Fruit fly (Drosophila melanogaster): ENCODE results near the gene PMP34.

The PMP34 gene

DNA sequence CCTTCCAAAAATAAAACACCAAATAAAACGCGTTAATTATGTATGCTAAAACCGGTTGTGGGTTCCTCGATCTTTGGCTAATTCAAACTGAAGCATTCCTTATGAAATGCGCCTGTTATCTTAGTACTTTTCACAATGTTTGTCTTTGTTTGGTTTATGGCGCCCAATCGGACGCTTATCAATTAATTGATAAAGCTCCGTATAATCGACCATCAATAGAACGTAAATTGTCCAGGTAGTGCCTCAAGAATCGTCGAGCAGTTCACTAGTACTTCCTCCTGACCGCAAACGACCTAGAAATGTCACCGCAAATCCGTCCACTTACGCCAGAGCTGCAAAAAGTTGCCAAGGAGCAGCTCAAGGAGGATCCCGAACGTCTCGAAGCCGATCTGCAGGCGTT, 46.6 kb downstream of the PMP34 start, which contains the start of gene CG33514:
CG33514 (plus strand) TSS at position 238 of the 400 bp plus-strand sequence.
- peak; percentile 51 for TF ChIP-seq CrebA (GFP tag; optimal IDR thresholded peaks at IDR 0.05; ENCODE audit: borderline replicate concordance)
- no peak for TF ChIP-seq Hr78 (GFP tag; optimal IDR thresholded peaks at IDR 0.05)

DNA sequence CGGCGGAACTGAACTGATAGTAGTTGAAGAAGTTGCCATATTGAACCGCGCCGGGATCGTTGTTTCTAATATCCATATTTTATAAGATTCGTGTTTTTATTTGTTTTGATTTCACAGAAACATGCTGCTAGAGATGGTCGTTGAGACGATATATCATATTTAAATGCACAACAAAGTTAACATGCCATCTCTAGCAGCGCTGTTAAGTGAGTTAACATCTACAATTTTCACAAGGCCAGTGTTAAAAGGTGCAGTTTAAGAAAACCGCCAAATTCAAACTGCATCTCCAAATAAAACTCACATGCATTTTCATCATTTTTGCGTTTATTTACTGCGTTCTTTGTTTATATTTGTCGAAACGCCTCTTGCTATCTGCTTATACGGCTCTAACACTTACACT, 48.8 kb downstream of the PMP34 start, which contains the start of gene CG11342:
CG11342 (minus strand) TSS at position 120 of the 400 bp plus-strand sequence.
- TF ChIP-seq Sp1 (GFP tag; optimal IDR thresholded peaks at IDR 0.05) (no peak), tai (GFP tag; optimal IDR thresholded peaks at IDR 0.05) (peak; percentile 77), Rel (GFP tag; optimal IDR thresholded peaks at IDR 0.05) (no peak), Rel (tag; optimal IDR thresholded peaks at IDR 0.05) (no peak), rgr (GFP tag; optimal IDR thresholded peaks at IDR 0.05) (peak; percentile 57), Myc (optimal IDR thresholded peaks at IDR 0.05) (no peak), Jra (GFP tag; optimal IDR thresholded peaks at IDR 0.05) (peak; percentile 8), Hr83 (GFP tag; optimal IDR thresholded peaks at IDR 0.05; ENCODE audit: poor library complexity, severe bottlenecking) (peak; percentile 84), pan (optimal IDR thresholded peaks at IDR 0.05) (no peak), foxo (GFP tag; optimal IDR thresholded peaks at IDR 0.05) (peak in 1 of 2 experiments; percentile 43), OdsH (GFP tag; optimal IDR thresholded peaks at IDR 0.05) (peak; percentile 11), dl (GFP tag; optimal IDR thresholded peaks at IDR 0.05; ENCODE audit: insufficient read depth in 1 of 2, partially characterized antibody in 2 of 2) (no peak), fru (GFP tag; optimal IDR thresholded peaks at IDR 0.05) (peak; percentile 54), Vsx2 (GFP tag; optimal IDR thresholded peaks at IDR 0.05; ENCODE audit: partially characterized antibody) (no peak), Hnf4 (GFP tag; optimal IDR thresholded peaks at IDR 0.05) (peak; percentile 76), woc (GFP tag; optimal IDR thresholded peaks at IDR 0.05) (peak; percentile 2), dsf (GFP tag; optimal IDR thresholded peaks at IDR 0.05; ENCODE audit: borderline replicate concordance) (no peak), br (GFP tag; optimal IDR thresholded peaks at IDR 0.05) (peak; percentile 21)

All from whole organism, wandering third instar larva.